Worm (Caenorhabditis elegans): ENCODE results near the gene nhr-199.

ce11 chrV:15707982-15708381, 8.3 kb upstream of the nhr-199 start:
- TF ChIP-seq mab-5 (tag; optimal IDR thresholded peaks at IDR 0.05) (no peak), lin-13 (tag; optimal IDR thresholded peaks at IDR 0.05) (no peak), nhr-237 (tag; optimal IDR thresholded peaks at IDR 0.05) (no peak), unc-62 (GFP tag; optimal IDR thresholded peaks at IDR 0.05) (no peak), lsy-2 (tag; optimal IDR thresholded peaks at IDR 0.05) (no peak)

Measured in whole organism, mixed stage, embryonic.